Worm (Caenorhabditis elegans) whole organism, L2 larva: ENCODE data around the gene Y66D12A.7.

Experiments
- C34F6.9 ChIP-seq: fragments of 150-350 bp; optimal IDR thresholded peaks from 2 replicates; lab custom pipeline; 2014; ENCODE audit warnings: missing biosample characterization, missing genetic modification characterization
- Y55F3AM.14 ChIP-seq: fragments of 200-800 bp; sonication (Bioruptor generic); optimal IDR thresholded peaks from 2 replicates; lab custom pipeline; 2018; ENCODE audit warnings: mild to moderate bottlenecking, missing genetic modification characterization, missing compliant biosample characterization
- ZK546.5 ChIP-seq: sonication (generic microtip); optimal IDR thresholded peaks from 2 replicates; lab custom pipeline; 2017; ENCODE audit warnings: missing biosample characterization, missing genetic modification characterization
- alr-1 ChIP-seq: fragments of 150-350 bp; optimal IDR thresholded peaks from 2 replicates; lab custom pipeline; 2014; ENCODE audit warnings: missing biosample characterization, missing genetic modification characterization
- aly-2 ChIP-seq: fragments of 150-350 bp; optimal IDR thresholded peaks from 2 replicates; lab custom pipeline; 2014; ENCODE audit warnings: missing biosample characterization, missing genetic modification characterization
- blmp-1 ChIP-seq: sonication (generic microtip); optimal IDR thresholded peaks from 2 replicates; lab custom pipeline; 2017; ENCODE audit warnings: missing genetic modification characterization, mild to moderate bottlenecking, missing compliant biosample characterization, antibody characterized with exemption, moderate library complexity; ENCODE audit not compliant: insufficient read depth
- dmd-4 ChIP-seq: sonication (generic microtip); optimal IDR thresholded peaks from 2 replicates; lab custom pipeline; 2017; ENCODE audit warnings: missing biosample characterization, missing genetic modification characterization
- egl-27 ChIP-seq: sonication (generic microtip); optimal IDR thresholded peaks from 3 replicates; lab custom pipeline; 2017; ENCODE audit warnings: missing biosample characterization, missing genetic modification reagents, missing genetic modification characterization
- elt-1 ChIP-seq: fragments of 150-350 bp; optimal IDR thresholded peaks from 2 replicates; lab custom pipeline; 2014; ENCODE audit warnings: missing biosample characterization, missing genetic modification characterization
- elt-3 ChIP-seq: sonication (generic microtip); optimal IDR thresholded peaks from 2 replicates; lab custom pipeline; 2017; ENCODE audit warnings: missing biosample characterization, missing genetic modification characterization
- fos-1 ChIP-seq: fragments of 150-350 bp; optimal IDR thresholded peaks from 2 replicates; lab custom pipeline; 2014; ENCODE audit warnings: missing biosample characterization, missing genetic modification characterization
- gmeb-1 ChIP-seq: fragments of 150-350 bp; optimal IDR thresholded peaks from 2 replicates; lab custom pipeline; 2014; ENCODE audit warnings: missing biosample characterization, missing genetic modification characterization
- lin-11 ChIP-seq: fragments of 150-350 bp; sonication (generic microtip); optimal IDR thresholded peaks from 2 replicates; lab custom pipeline; 2014; ENCODE audit warnings: missing biosample characterization, missing genetic modification characterization, inconsistent platforms, mixed read lengths
- lin-39 ChIP-seq: fragments of 150-350 bp; optimal IDR thresholded peaks from 2 replicates; lab custom pipeline; 2014; ENCODE audit warnings: missing biosample characterization, missing genetic modification reagents, missing genetic modification characterization
- mbf-1 ChIP-seq: sonication (generic microtip); optimal IDR thresholded peaks from 2 replicates; lab custom pipeline; 2017; ENCODE audit warnings: missing biosample characterization, missing genetic modification characterization
- nhr-10 ChIP-seq: sonication (generic microtip); optimal IDR thresholded peaks from 2 replicates; lab custom pipeline; 2017; ENCODE audit warnings: missing biosample characterization, missing genetic modification characterization
- nhr-11 ChIP-seq: fragments of 150-350 bp; optimal IDR thresholded peaks from 2 replicates; lab custom pipeline; 2014; ENCODE audit warnings: missing biosample characterization, missing genetic modification characterization
- nhr-12 ChIP-seq: fragments of 150-350 bp; optimal IDR thresholded peaks from 2 replicates; lab custom pipeline; 2014; ENCODE audit warnings: missing biosample characterization, missing genetic modification characterization
- nhr-129 ChIP-seq: fragments of 150-350 bp; optimal IDR thresholded peaks from 2 replicates; lab custom pipeline; 2014; ENCODE audit warnings: missing biosample characterization, missing genetic modification characterization
- nhr-237 ChIP-seq: fragments of 150-350 bp; optimal IDR thresholded peaks from 2 replicates; lab custom pipeline; 2014; ENCODE audit warnings: missing biosample characterization, missing genetic modification characterization
- nhr-25 ChIP-seq: fragments of 150-350 bp; sonication (generic microtip); optimal IDR thresholded peaks from 3 replicates; lab custom pipeline; 2014; ENCODE audit warnings: missing biosample characterization, missing genetic modification characterization
- nhr-6 ChIP-seq: fragments of 150-350 bp; optimal IDR thresholded peaks from 2 replicates; lab custom pipeline; 2014; ENCODE audit warnings: missing biosample characterization, missing genetic modification characterization
- nhr-77 ChIP-seq: fragments of 150-350 bp; optimal IDR thresholded peaks from 2 replicates; lab custom pipeline; 2014; ENCODE audit warnings: missing biosample characterization, missing genetic modification characterization
- peb-1 ChIP-seq: fragments of 150-350 bp; optimal IDR thresholded peaks from 2 replicates; lab custom pipeline; 2014; ENCODE audit warnings: missing biosample characterization, missing genetic modification characterization
- sem-4 ChIP-seq: fragments of 150-350 bp; optimal IDR thresholded peaks from 2 replicates; lab custom pipeline; 2014; ENCODE audit warnings: missing biosample characterization, missing genetic modification reagents, missing genetic modification characterization
- skn-1 ChIP-seq: sonication (generic microtip); optimal IDR thresholded peaks from 2 replicates; lab custom pipeline; 2017; ENCODE audit warnings: missing biosample characterization, missing genetic modification characterization
- sma-3 ChIP-seq: sonication (generic microtip); optimal IDR thresholded peaks from 2 replicates; lab custom pipeline; 2016; ENCODE audit warnings: missing genetic modification reagents, missing genetic modification characterization, missing compliant biosample characterization
- sma-9 ChIP-seq, 2 experiments: fragments of 150-350 bp in 1 of 2; sonication (generic microtip) in 1 of 2; optimal IDR thresholded peaks; 2 replicates each; lab custom pipeline; 2014 to 2016; ENCODE audit warnings: missing genetic modification characterization in 2 of 2, mild to moderate bottlenecking in 1 of 2, missing biosample characterization in 1 of 2, missing compliant biosample characterization in 1 of 2, missing genetic modification reagents in 1 of 2, moderate library complexity in 1 of 2
- unc-39 ChIP-seq: fragments of 150-350 bp; optimal IDR thresholded peaks from 2 replicates; lab custom pipeline; 2014; ENCODE audit warnings: missing biosample characterization, missing genetic modification characterization
- unc-55 ChIP-seq: fragments of 150-350 bp; sonication (generic microtip); optimal IDR thresholded peaks from 3 replicates; lab custom pipeline; 2014; ENCODE audit warnings: missing biosample characterization, missing genetic modification reagents, missing genetic modification characterization
- unc-62 ChIP-seq: fragments of 150-350 bp; optimal IDR thresholded peaks from 2 replicates; lab custom pipeline; 2014; ENCODE audit warnings: missing biosample characterization, missing genetic modification reagents, missing genetic modification characterization
- zag-1 ChIP-seq: fragments of 150-350 bp; optimal IDR thresholded peaks from 2 replicates; lab custom pipeline; 2014; ENCODE audit warnings: missing biosample characterization, missing genetic modification characterization
- ztf-1 ChIP-seq: fragments of 200-800 bp; sonication (Bioruptor generic); conservative IDR thresholded peaks from 2 replicates; pipeline ENCODE4 v1.3.6; 2022; ENCODE audit warnings: missing genetic modification characterization, missing compliant biosample characterization
- ztf-11 ChIP-seq: sonication (generic microtip); optimal IDR thresholded peaks from 2 replicates; lab custom pipeline; 2017; ENCODE audit warnings: missing biosample characterization, missing genetic modification characterization
- ztf-4 ChIP-seq: fragments of 150-350 bp; optimal IDR thresholded peaks from 2 replicates; lab custom pipeline; 2014; ENCODE audit warnings: missing biosample characterization, missing genetic modification characterization

Y66D12A.7 gene

DNA sequence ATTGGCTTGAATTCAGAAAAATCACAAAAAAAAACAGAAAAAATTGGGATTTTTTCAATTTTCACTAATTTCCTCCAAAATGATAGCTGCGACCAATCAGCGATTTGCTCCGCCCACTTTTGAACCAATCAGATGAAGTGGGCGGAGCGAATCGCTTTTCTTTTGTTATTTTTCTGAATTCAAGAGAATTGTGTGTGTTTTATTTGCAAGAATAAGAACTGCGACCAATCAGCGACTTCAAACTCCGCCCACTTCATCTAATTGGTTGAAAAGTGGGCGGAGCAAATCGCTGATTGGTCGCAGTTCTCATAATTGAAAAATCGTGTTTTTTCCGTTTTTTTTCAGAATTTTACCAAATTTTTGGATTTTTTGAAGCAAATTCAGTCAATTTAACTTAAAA is 2.3 kb upstream of the Y66D12A.7 start:
- TF ChIP-seq lin-11 (tag; lab: Kevin White, UChicago) (no peak), nhr-10 (tag; lab: Kevin White, UChicago) (no peak), nhr-77 (tag; lab: Kevin White, UChicago) (no peak), aly-2 (tag; lab: Kevin White, UChicago) (no peak), ZK546.5 (tag; lab: Kevin White, UChicago) (no peak), alr-1 (tag; lab: Kevin White, UChicago) (no peak), ztf-1 (no peak), nhr-11 (no peak), skn-1 (tag; lab: Kevin White, UChicago) (no peak), gmeb-1 (tag; lab: Kevin White, UChicago) (no peak), nhr-25 (tag; lab: Kevin White, UChicago) (no peak), sma-3 (no peak), zag-1 (tag; lab: Kevin White, UChicago) (no peak)
- TF ChIP-seq, all 48 proteins: peak for 0

- TF ChIP-seq elt-3 (tag; lab: Kevin White, UChicago), result no peak
- TF ChIP-seq unc-39, result no peak
- TF ChIP-seq zag-1 (tag; lab: Kevin White, UChicago), result no peak
- no peak for TF ChIP-seq nhr-237 (tag; lab: Kevin White, UChicago)
- no peak for TF ChIP-seq sma-3
- no peak for TF ChIP-seq nhr-12 (tag; lab: Kevin White, UChicago)
- no peak for TF ChIP-seq C34F6.9 (tag; lab: Kevin White, UChicago)
- TF ChIP-seq nhr-129, result no peak
- no peak for TF ChIP-seq sem-4 (tag; lab: Kevin White, UChicago)
- no peak for TF ChIP-seq Y55F3AM.14 (GFP tag; lab: Kevin White, UChicago)
- no peak for TF ChIP-seq unc-62 (GFP tag; lab: Kevin White, UChicago)
- no peak for TF ChIP-seq egl-27 (tag; lab: Kevin White, UChicago)
- TF ChIP-seq sma-9 (GFP tag; optimal IDR thresholded peaks at IDR 0.05; lab: Kevin White, UChicago), result no peak
- no peak for TF ChIP-seq sma-9 (tag; optimal IDR thresholded peaks at IDR 0.05; lab: Kevin White, UChicago)
- TF ChIP-seq ztf-11 (tag; lab: Kevin White, UChicago), result no peak
- TF ChIP-seq mbf-1 (tag; lab: Kevin White, UChicago), result no peak
- no peak for TF ChIP-seq lin-39 (tag; lab: Kevin White, UChicago)
- no peak for TF ChIP-seq fos-1 (tag; lab: Kevin White, UChicago)
- no peak for TF ChIP-seq blmp-1 (tag; lab: Kevin White, UChicago)
- no peak for TF ChIP-seq ZK546.5 (tag; lab: Kevin White, UChicago)
- TF ChIP-seq elt-1 (tag; lab: Kevin White, UChicago), result no peak
Measured at ce11 chrIII:11581372-11581771, 1.1 kb upstream of the Y66D12A.7 start, which contains the start of the genes Y66D12A.6 and ceh-92. Gene Y66D12A.6, minus strand, starts transcription at chrIII:11581402. Gene ceh-92, plus strand, starts transcription at chrIII:11581600.

ce11 chrIII:11579380-11579779 is 898 bp downstream of the Y66D12A.7 start:
- TF ChIP-seq egl-27 (tag; lab: Kevin White, UChicago), result no peak
- TF ChIP-seq lin-11 (tag; lab: Kevin White, UChicago), result no peak
- no peak for TF ChIP-seq aly-2 (tag; lab: Kevin White, UChicago)
- TF ChIP-seq zag-1 (tag; lab: Kevin White, UChicago), result no peak
- TF ChIP-seq nhr-77 (tag; lab: Kevin White, UChicago), result no peak

DNA sequence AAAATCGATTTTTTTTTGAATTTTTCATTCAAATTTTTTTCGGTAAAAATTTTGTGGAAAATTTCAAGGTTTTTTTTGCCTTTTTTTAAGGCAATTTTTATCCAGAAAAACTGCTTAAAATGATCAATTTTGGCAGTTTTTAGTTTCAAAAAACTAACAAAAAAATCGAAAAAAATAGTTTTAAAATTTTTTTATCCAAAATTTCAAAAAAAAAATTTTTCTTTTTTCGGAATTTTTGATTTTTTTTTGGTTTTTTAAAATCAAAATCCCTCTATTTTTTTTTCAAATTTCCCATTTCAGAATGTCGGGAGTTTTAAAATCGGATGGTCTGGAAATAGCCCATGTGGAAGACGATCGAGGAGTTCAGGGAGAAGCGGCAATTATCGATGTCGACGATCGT is 6.4 kb downstream of the Y66D12A.7 start, which contains the start of gene Y66D12A.8:
Gene Y66D12A.8 (plus strand): TSS at position 301 of the 400 bp plus-strand sequence.
- TF ChIP-seq nhr-12 (tag; lab: Kevin White, UChicago) (no peak), fos-1 (tag; lab: Kevin White, UChicago) (no peak), ztf-4 (tag; lab: Kevin White, UChicago) (no peak), C34F6.9 (tag; lab: Kevin White, UChicago) (no peak), nhr-6 (tag; lab: Kevin White, UChicago) (no peak), unc-55 (GFP tag; lab: Kevin White, UChicago) (no peak), nhr-11 (no peak)

- TF ChIP-seq sem-4 (tag; lab: Kevin White, UChicago) (no peak), peb-1 (tag; lab: Kevin White, UChicago) (no peak), ztf-1 (no peak), dmd-4 (tag; lab: Kevin White, UChicago) (no peak), nhr-6 (tag; lab: Kevin White, UChicago) (no peak)
Measured at ce11 chrIII:11567837-11568236, 12.4 kb downstream of the Y66D12A.7 start, which contains the start of gene psme-3. Gene psme-3, plus strand, starts transcription at chrIII:11568137.
